Worm (Caenorhabditis elegans): ENCODE data around the gene F31F4.17.

DNA sequence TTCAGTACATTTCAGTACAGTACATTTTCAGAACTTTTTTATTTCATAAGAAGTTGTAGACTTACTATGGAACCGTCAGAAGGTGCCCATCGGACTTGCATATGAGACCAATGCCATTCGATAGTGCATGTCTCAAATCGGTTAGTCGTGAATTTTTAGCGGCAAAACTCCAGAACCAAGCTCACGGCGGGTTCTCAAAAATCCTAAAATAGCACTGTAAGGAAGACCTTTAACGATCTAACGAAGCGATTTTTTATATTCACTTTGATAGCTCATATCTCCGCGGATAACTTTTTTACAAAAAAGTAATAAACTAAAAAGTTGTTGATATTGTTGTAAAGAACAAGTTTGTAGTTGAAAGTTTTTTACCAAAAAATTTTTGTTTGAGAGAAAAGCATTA, 14.1 kb upstream of the F31F4.17 start, which contains the start of gene sru-25:
- TF ChIP-seq tbx-37 (GFP tag; conservative IDR thresholded peaks at IDR 0.05) (no peak), F13C5.2 (tag; optimal IDR thresholded peaks at IDR 0.05) (no peak), ets-7 (tag; optimal IDR thresholded peaks at IDR 0.05) (no peak), ama-1 (optimal IDR thresholded peaks at IDR 0.05) (no peak), B0310.2 (tag; optimal IDR thresholded peaks at IDR 0.05) (no peak), hmg-4 (GFP tag; optimal IDR thresholded peaks at IDR 0.05) (no peak), tbx-11 (GFP tag; IDR thresholded peaks at IDR 0.05) (no peak), ceh-13 (GFP tag; optimal IDR thresholded peaks at IDR 0.05) (no peak), pes-1 (GFP tag; IDR thresholded peaks at IDR 0.05) (no peak)
